Worm (Caenorhabditis elegans) whole organism, mixed stage, embryonic: ENCODE results near the gene hrpu-1.

ENCODE experiments used
- ceh-83 ChIP-seq: fragments of 200-800 bp; sonication (Bioruptor generic); optimal IDR thresholded peaks from 2 replicates; lab custom pipeline; 2018; ENCODE audit warnings: mild to moderate bottlenecking, missing genetic modification characterization, missing compliant biosample characterization
- elt-3 ChIP-seq: fragments of 150-350 bp; optimal IDR thresholded peaks from 2 replicates; lab custom pipeline; 2014; ENCODE audit warnings: missing biosample characterization, missing genetic modification characterization
- snpc-4 ChIP-seq: fragments of 150-350 bp; optimal IDR thresholded peaks from 2 replicates; lab custom pipeline; 2014; ENCODE audit warnings: missing biosample characterization, missing genetic modification characterization
- unc-62 ChIP-seq: fragments of 150-350 bp; optimal IDR thresholded peaks from 2 replicates; lab custom pipeline; 2014; ENCODE audit warnings: missing biosample characterization, missing genetic modification reagents, missing genetic modification characterization
- zip-8 ChIP-seq: fragments of 150-350 bp; optimal IDR thresholded peaks from 2 replicates; lab custom pipeline; 2014; ENCODE audit warnings: missing biosample characterization, missing genetic modification characterization
- ztf-11 ChIP-seq: fragments of 150-350 bp; optimal IDR thresholded peaks from 2 replicates; lab custom pipeline; 2014; ENCODE audit warnings: missing biosample characterization, missing genetic modification characterization

- TF ChIP-seq ztf-11 (tag; lab: Kevin White, UChicago) (no peak), snpc-4 (tag; lab: Kevin White, UChicago) (no peak), zip-8 (tag; lab: Kevin White, UChicago) (no peak), elt-3 (tag; lab: Kevin White, UChicago) (no peak), unc-62 (GFP tag; lab: Kevin White, UChicago) (no peak), ceh-83 (GFP tag; lab: Kevin White, UChicago) (no peak)
Observed at ce11 chrIV:15065653-15066052, 26.2 kb downstream of the hrpu-1 start, which contains the start of gene Y41E3.18.
